Fruit fly (Drosophila melanogaster) whole organism, embryonic: ENCODE measurements around the gene CtsF.

Experiments
- Atf3 ChIP-seq: fragments of 200-800 bp; sonication (Bioruptor generic); optimal IDR thresholded peaks from 3 replicates; lab custom pipeline; 2016; ENCODE audit warnings: missing biosample characterization, missing genetic modification characterization
- CG10979 ChIP-seq: fragments of 200-800 bp; sonication (Bioruptor generic); optimal IDR thresholded peaks from 2 replicates; lab custom pipeline; 2018; ENCODE audit warnings: missing biosample characterization, mild to moderate bottlenecking, missing genetic modification characterization, moderate library complexity
- CG13624 ChIP-seq: fragments of 200-800 bp; sonication (Bioruptor generic); optimal IDR thresholded peaks from 2 replicates; lab custom pipeline; 2016; ENCODE audit warnings: missing biosample characterization, missing genetic modification characterization
- CG14014 ChIP-seq: fragments of 200-800 bp; sonication (Bioruptor generic); IDR thresholded peaks from 2 replicates; pipeline ENCODE4 v1.3.6; 2022; ENCODE audit warnings: missing biosample characterization, missing genetic modification characterization
- CG15601 ChIP-seq: fragments of 200-800 bp; sonication (Bioruptor generic); optimal IDR thresholded peaks from 3 replicates; lab custom pipeline; 2019; ENCODE audit warnings: missing biosample characterization, mild to moderate bottlenecking, missing genetic modification characterization, moderate library complexity
- CG17361 ChIP-seq: fragments of 200-800 bp; sonication (Bioruptor generic); IDR thresholded peaks from 3 replicates; pipeline ENCODE4 v1.3.6; 2022; ENCODE audit warnings: missing biosample characterization, missing genetic modification characterization
- CG18619 ChIP-seq: fragments of 200-800 bp; sonication (Bioruptor generic); optimal IDR thresholded peaks from 3 replicates; lab custom pipeline; 2017; ENCODE audit warnings: missing biosample characterization, mild to moderate bottlenecking, missing genetic modification characterization
- CG30020 ChIP-seq: fragments of 200-800 bp; optimal IDR thresholded peaks from 2 replicates; lab custom pipeline; 2019; ENCODE audit warnings: missing biosample characterization, mild to moderate bottlenecking, missing genetic modification characterization, moderate library complexity
- CG30403 ChIP-seq: fragments of 200-800 bp; sonication (Bioruptor generic); optimal IDR thresholded peaks from 3 replicates; lab custom pipeline; 2016; ENCODE audit warnings: missing biosample characterization, missing genetic modification characterization
- CG31224 ChIP-seq: fragments of 200-800 bp; sonication (Bioruptor generic); IDR thresholded peaks from 2 replicates; pipeline ENCODE4 v1.3.6; 2022; ENCODE audit warnings: missing biosample characterization, missing genetic modification characterization
- CG3726 ChIP-seq: fragments of 200-800 bp; sonication (Bioruptor generic); IDR thresholded peaks from 3 replicates; pipeline ENCODE4, ENCODE4 v1.3.6; 2022; ENCODE audit warnings: missing biosample characterization, missing genetic modification characterization
- CG3995 ChIP-seq: fragments of 200-800 bp; sonication (Bioruptor generic); optimal IDR thresholded peaks from 3 replicates; lab custom pipeline; 2016; ENCODE audit warnings: missing biosample characterization, missing genetic modification characterization
- CG42726 ChIP-seq: fragments of 200-800 bp; sonication (Bioruptor generic); IDR thresholded peaks from 2 replicates; pipeline ENCODE4 v1.3.6; 2022; ENCODE audit warnings: missing biosample characterization, missing genetic modification characterization; ENCODE audit not compliant: partially characterized antibody
- CG4328 ChIP-seq: fragments of 200-800 bp; sonication (Bioruptor generic); optimal IDR thresholded peaks from 3 replicates; lab custom pipeline; 2017; ENCODE audit warnings: missing biosample characterization, missing genetic modification reagents, missing genetic modification characterization
- CG4404 ChIP-seq: fragments of 200-800 bp; sonication (Bioruptor generic); IDR thresholded peaks from 2 replicates; pipeline ENCODE4 v1.3.6; 2022; ENCODE audit warnings: missing biosample characterization, missing genetic modification characterization
- CG5245 ChIP-seq: fragments of 200-800 bp; sonication (Bioruptor generic); optimal IDR thresholded peaks from 3 replicates; lab custom pipeline; 2016; ENCODE audit warnings: missing biosample characterization, missing genetic modification characterization
- CG6272 ChIP-seq: fragments of 200-800 bp; sonication (Bioruptor generic); IDR thresholded peaks from 2 replicates; pipeline ENCODE4 v1.3.6; 2022; ENCODE audit warnings: missing biosample characterization, missing genetic modification characterization
- CG7556 ChIP-seq: fragments of 200-800 bp; sonication (Bioruptor generic); optimal IDR thresholded peaks from 2 replicates; lab custom pipeline; 2017; ENCODE audit warnings: missing biosample characterization, mild to moderate bottlenecking, missing genetic modification characterization
- CG8089 ChIP-seq: fragments of 200-800 bp; sonication (Bioruptor generic); optimal IDR thresholded peaks from 3 replicates; lab custom pipeline; 2016; ENCODE audit warnings: missing biosample characterization, missing genetic modification characterization
- CG8290 ChIP-seq, 3 experiments: fragments of 200-800 bp; sonication (Bioruptor generic); optimal IDR thresholded peaks; 2 replicates each; lab custom pipeline; 2016 to 2019; ENCODE audit warnings: missing biosample characterization in 3 of 3, missing genetic modification characterization in 3 of 3, mild to moderate bottlenecking in 2 of 3, moderate library complexity in 1 of 3
- CG9215 ChIP-seq: fragments of 200-800 bp; sonication (Bioruptor generic); IDR thresholded peaks from 2 replicates; pipeline ENCODE4 v1.3.6; 2022; ENCODE audit warnings: missing biosample characterization, missing genetic modification characterization
- CG9609 ChIP-seq: fragments of 200-800 bp; sonication (Bioruptor generic); optimal IDR thresholded peaks from 3 replicates; lab custom pipeline; 2016; ENCODE audit warnings: missing biosample characterization, missing genetic modification characterization
- CG9876 ChIP-seq: fragments of 200-800 bp; sonication (Bioruptor generic); optimal IDR thresholded peaks from 2 replicates; lab custom pipeline; 2016; ENCODE audit warnings: missing biosample characterization, missing genetic modification characterization
- Chrac-16 ChIP-seq: fragments of 200-800 bp; sonication (Bioruptor generic); optimal IDR thresholded peaks from 3 replicates; lab custom pipeline; 2016; ENCODE audit warnings: missing biosample characterization, missing genetic modification characterization
- Dip3 ChIP-seq: fragments of 200-800 bp; sonication (Bioruptor generic); optimal IDR thresholded peaks from 3 replicates; lab custom pipeline; 2016; ENCODE audit warnings: missing biosample characterization, missing genetic modification characterization
- Doc2 ChIP-seq: fragments of 200-800 bp; sonication (Bioruptor generic); IDR thresholded peaks from 2 replicates; pipeline ENCODE4 v1.3.6; 2022; ENCODE audit warnings: missing biosample characterization, missing genetic modification characterization
- Dref ChIP-seq: fragments of 200-800 bp; sonication (Bioruptor generic); IDR thresholded peaks from 2 replicates; pipeline ENCODE4 v1.3.6; 2022; ENCODE audit warnings: missing biosample characterization, missing genetic modification characterization
- Elba2 ChIP-seq: fragments of 200-800 bp; sonication (Bioruptor generic); optimal IDR thresholded peaks from 3 replicates; lab custom pipeline; 2016; ENCODE audit warnings: missing biosample characterization, missing genetic modification characterization
- H15 ChIP-seq: fragments of 200-800 bp; sonication (Bioruptor generic); IDR thresholded peaks from 3 replicates; pipeline ENCODE4 v1.3.6; 2022; ENCODE audit warnings: missing biosample characterization, missing genetic modification characterization
- Lpt ChIP-seq: fragments of >200 bp; optimal IDR thresholded peaks from 2 replicates; lab custom pipeline; 2018; ENCODE audit warnings: missing biosample characterization, missing genetic modification characterization
- Neu2 ChIP-seq: fragments of 200-800 bp; sonication (Bioruptor generic); optimal IDR thresholded peaks from 3 replicates; lab custom pipeline; 2016; ENCODE audit warnings: missing biosample characterization, missing genetic modification characterization, borderline replicate concordance
- Rfx ChIP-seq: fragments of 200-800 bp; sonication (Bioruptor generic); IDR thresholded peaks from 2 replicates; pipeline ENCODE4 v1.3.6; 2022; ENCODE audit warnings: missing biosample characterization, missing genetic modification characterization
- Sin3A ChIP-seq: fragments of >200 bp; optimal IDR thresholded peaks from 2 replicates; lab custom pipeline; 2018
- ac ChIP-seq: fragments of 200-800 bp; sonication (Bioruptor generic); optimal IDR thresholded peaks from 3 replicates; lab custom pipeline; 2017; ENCODE audit warnings: missing biosample characterization, mild to moderate bottlenecking, missing genetic modification characterization
- bcd ChIP-seq: fragments of 200-800 bp; sonication (Bioruptor generic); optimal IDR thresholded peaks from 2 replicates; lab custom pipeline; 2017; ENCODE audit warnings: missing biosample characterization, mild to moderate bottlenecking, missing genetic modification characterization
- da ChIP-seq: fragments of 200-800 bp; sonication (Bioruptor generic); optimal IDR thresholded peaks from 2 replicates; lab custom pipeline; 2016; ENCODE audit warnings: missing biosample characterization, missing genetic modification characterization
- dmrt11E ChIP-seq: fragments of 200-800 bp; sonication (Bioruptor generic); optimal IDR thresholded peaks from 3 replicates; lab custom pipeline; 2018; ENCODE audit warnings: missing biosample characterization, mild to moderate bottlenecking, missing genetic modification characterization, moderate library complexity
- eve ChIP-seq, 2 experiments: fragments of >200 bp; optimal IDR thresholded peaks; 2 replicates each; lab custom pipeline; 2017; ENCODE audit warnings: missing biosample characterization in 2 of 2, missing genetic modification characterization in 2 of 2
- fd102C ChIP-seq: fragments of 200-800 bp; sonication (Bioruptor generic); optimal IDR thresholded peaks from 2 replicates; lab custom pipeline; 2018; ENCODE audit warnings: missing biosample characterization, mild to moderate bottlenecking, missing genetic modification characterization, moderate library complexity
- hkb ChIP-seq, 2 experiments: fragments of 200-800 bp in 1 of 2; fragments of >200 bp in 1 of 2; sonication (Bioruptor generic) in 1 of 2; IDR thresholded peaks in 1 of 2; optimal IDR thresholded peaks in 1 of 2; 2 replicates each; pipeline versions ENCODE4 v1.3.6 to Lab custom; 2017 to 2022; ENCODE audit warnings: missing biosample characterization in 1 of 2, missing genetic modification characterization in 1 of 2
- lilli ChIP-seq: fragments of 200-800 bp; sonication (Bioruptor generic); optimal IDR thresholded peaks from 3 replicates; lab custom pipeline; 2016; ENCODE audit warnings: missing biosample characterization, missing genetic modification characterization
- mirr ChIP-seq: fragments of 200-800 bp; sonication (Bioruptor generic); optimal IDR thresholded peaks from 3 replicates; lab custom pipeline; 2018; ENCODE audit warnings: missing biosample characterization, mild to moderate bottlenecking, missing genetic modification characterization
- nerfin-1 ChIP-seq: fragments of 200-800 bp; sonication (Bioruptor generic); optimal IDR thresholded peaks from 3 replicates; lab custom pipeline; 2019; ENCODE audit warnings: missing biosample characterization, mild to moderate bottlenecking, missing genetic modification characterization, moderate library complexity
- pita ChIP-seq: fragments of 200-800 bp; sonication (Bioruptor generic); optimal IDR thresholded peaks from 2 replicates; lab custom pipeline; 2017; ENCODE audit warnings: missing biosample characterization, mild to moderate bottlenecking, missing genetic modification characterization
- repo ChIP-seq: fragments of 200-800 bp; sonication (Bioruptor generic); optimal IDR thresholded peaks from 2 replicates; lab custom pipeline; 2016; ENCODE audit warnings: missing biosample characterization, missing genetic modification characterization
- row ChIP-seq: fragments of 200-800 bp; sonication (Bioruptor generic); IDR thresholded peaks from 3 replicates; pipeline ENCODE4 v1.3.6; 2022; ENCODE audit warnings: missing biosample characterization, missing genetic modification characterization
- scrt ChIP-seq: fragments of 200-800 bp; sonication (Bioruptor generic); optimal IDR thresholded peaks from 2 replicates; lab custom pipeline; 2018; ENCODE audit warnings: missing biosample characterization, mild to moderate bottlenecking, missing genetic modification characterization, moderate library complexity
- sisA ChIP-seq: fragments of 200-800 bp; sonication (Bioruptor generic); IDR thresholded peaks from 2 replicates; pipeline ENCODE4 v1.3.6; 2022; ENCODE audit warnings: missing biosample characterization, missing genetic modification characterization
- tx ChIP-seq: fragments of 200-800 bp; sonication (Bioruptor generic); optimal IDR thresholded peaks from 2 replicates; lab custom pipeline; 2016; ENCODE audit warnings: missing biosample characterization, missing genetic modification characterization
- vnd ChIP-seq: fragments of 200-800 bp; sonication (Bioruptor generic); IDR thresholded peaks from 3 replicates; pipeline ENCODE4 v1.3.6; 2022; ENCODE audit warnings: missing biosample characterization, missing genetic modification characterization; ENCODE audit not compliant: partially characterized antibody
- vvl ChIP-seq: fragments of 200-800 bp; sonication (Bioruptor generic); IDR thresholded peaks from 2 replicates; pipeline ENCODE4 v1.3.6; 2022; ENCODE audit warnings: missing biosample characterization, missing genetic modification characterization

Gene CtsF

DNA sequence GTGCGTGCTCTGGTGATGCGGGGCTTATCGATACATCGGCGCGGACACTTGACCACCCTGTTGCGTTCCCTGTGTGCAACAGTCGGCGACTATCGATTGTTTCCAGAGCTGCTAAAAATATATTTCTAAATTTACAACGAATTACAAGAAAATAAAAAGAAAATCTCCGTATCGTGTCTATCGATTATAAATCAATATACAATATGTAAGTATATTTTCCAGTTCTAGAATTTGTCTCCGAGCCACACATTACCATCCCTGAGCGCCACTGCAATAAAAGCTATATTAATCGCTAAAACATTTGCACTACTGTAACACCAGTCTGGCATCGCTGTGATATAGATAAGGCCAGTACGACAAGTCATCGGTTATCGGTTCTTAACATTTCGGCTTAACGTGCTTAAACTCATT lies 19.3 kb downstream of the CtsF start, which contains the start of the genes Kat60 and Mms19 (continued):
- TF ChIP-seq fd102C (GFP tag; lab: Kevin White, UChicago) (no peak), CG9876 (GFP tag; lab: Kevin White, UChicago) (peak; percentile 26), CG17361 (GFP tag; lab: Robert Waterston, UW) (no peak; the same call in 1 of the 3 replicates), lilli (GFP tag; lab: Kevin White, UChicago) (peak; percentile 87), tx (peak; percentile 60), CG8290 (GFP tag; optimal IDR thresholded peaks at IDR 0.05; lab: Kevin White, UChicago) (peak; percentile 73), CG8290 (tag; optimal IDR thresholded peaks at IDR 0.05; lab: Kevin White, UChicago) (no peak), CG18619 (no peak), Sin3A (lab: Kevin White, UChicago) (peak; percentile 100), CG8089 (GFP tag; lab: Kevin White, UChicago) (peak; percentile 38), Dip3 (GFP tag; lab: Kevin White, UChicago) (peak; percentile 64), CG4328 (GFP tag; lab: Kevin White, UChicago) (no peak), CG9609 (peak; percentile 57), Atf3 (peak; percentile 56), CG15601 (tag; lab: Kevin White, UChicago) (no peak), eve (GFP tag; optimal IDR thresholded peaks at IDR 0.05; lab: Kevin White, UChicago) (peak in 1 of 2 experiments; percentile 57), Neu2 (no peak), CG3726 (0 out of 3 replicates have a peak, but pooled peaks have one; percentile 11), Elba2 (GFP tag; lab: Kevin White, UChicago) (peak; percentile 60), nerfin-1 (tag; lab: Kevin White, UChicago) (peak; percentile 25), dmrt11E (tag; lab: Kevin White, UChicago) (peak; percentile 62), CG3995 (GFP tag; lab: Kevin White, UChicago) (peak; percentile 60), Doc2 (no peak), CG42726 (GFP tag; lab: Robert Waterston, UW) (peak; percentile 97), vnd (peak; percentile 95), CG30403 (GFP tag; lab: Kevin White, UChicago) (peak; percentile 82), sisA (GFP tag; lab: Robert Waterston, UW) (peak; percentile 73), H15 (GFP tag; lab: Robert Waterston, UW) (peak; percentile 55; the same call in 1 of the 3 replicates), CG30020 (tag; lab: Kevin White, UChicago) (peak; percentile 80), row (GFP tag; lab: Robert Waterston, UW) (peak; percentile 95), CG9215 (GFP tag; lab: Robert Waterston, UW) (peak; percentile 84), Lpt (GFP tag; lab: Kevin White, UChicago) (no peak), hkb (optimal IDR thresholded peaks at IDR 0.05; lab: Kevin White, UChicago) (peak; percentile 89), hkb (GFP tag; IDR thresholded peaks at IDR 0.05; lab: Robert Waterston, UW) (peak; percentile 55; the same call in 1 of the 2 replicates), CG10979 (peak; percentile 36), CG6272 (GFP tag; lab: Robert Waterston, UW) (peak; percentile 70), Rfx (GFP tag; lab: Robert Waterston, UW) (peak; percentile 83), repo (GFP tag; lab: Kevin White, UChicago) (no peak), Chrac-16 (GFP tag; lab: Kevin White, UChicago) (peak; percentile 72), da (GFP tag; lab: Kevin White, UChicago) (peak; percentile 31), bcd (GFP tag; lab: Kevin White, UChicago) (peak; percentile 69), CG14014 (GFP tag; lab: Robert Waterston, UW) (peak; percentile 39), Dref (peak; percentile 92), CG5245 (peak; percentile 13), CG4404 (GFP tag; lab: Robert Waterston, UW) (peak; percentile 74), CG13624 (peak; percentile 58), CG31224 (GFP tag; lab: Robert Waterston, UW) (peak; percentile 59), mirr (GFP tag; lab: Kevin White, UChicago) (no peak), ac (no peak), CG7556 (GFP tag; lab: Kevin White, UChicago) (no peak), scrt (GFP tag; lab: Kevin White, UChicago) (peak; percentile 95), vvl (GFP tag; lab: Robert Waterston, UW) (peak; percentile 65; the same call in 1 of the 2 replicates), pita (GFP tag; lab: Kevin White, UChicago) (no peak)
